Worm (Caenorhabditis elegans): Measurements from ENCODE around the gene sri-18.

DNA sequence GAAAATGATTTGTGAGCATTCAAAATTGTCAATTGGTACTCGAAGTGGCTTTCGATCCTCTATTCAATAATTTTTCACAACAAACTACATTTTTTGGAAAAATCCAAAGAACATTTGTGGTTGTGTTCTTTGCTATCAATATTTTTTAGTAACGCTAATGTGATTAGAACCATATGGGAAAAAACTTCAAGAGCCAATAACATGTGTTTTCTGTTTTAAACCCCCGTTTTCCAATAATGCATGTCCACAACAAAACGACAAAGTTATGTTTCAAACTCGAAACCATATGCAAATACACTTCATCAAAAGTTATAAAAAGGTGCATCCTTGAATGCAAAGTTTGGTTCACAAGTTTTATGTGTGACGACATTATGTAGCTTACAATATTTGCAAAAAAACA lies 25.5 kb upstream of the sri-18 start:
- no peak for TF ChIP-seq F23B12.7 (tag; optimal IDR thresholded peaks at IDR 0.05; ENCODE audit: insufficient read depth)
- TF ChIP-seq unc-130 (GFP tag; optimal IDR thresholded peaks at IDR 0.05) = no peak
- TF ChIP-seq sea-2 (GFP tag; IDR thresholded peaks at IDR 0.05) = no peak
